Fruit fly (Drosophila melanogaster): ENCODE results near the gene Atg2.

Atg2 gene

DNA sequence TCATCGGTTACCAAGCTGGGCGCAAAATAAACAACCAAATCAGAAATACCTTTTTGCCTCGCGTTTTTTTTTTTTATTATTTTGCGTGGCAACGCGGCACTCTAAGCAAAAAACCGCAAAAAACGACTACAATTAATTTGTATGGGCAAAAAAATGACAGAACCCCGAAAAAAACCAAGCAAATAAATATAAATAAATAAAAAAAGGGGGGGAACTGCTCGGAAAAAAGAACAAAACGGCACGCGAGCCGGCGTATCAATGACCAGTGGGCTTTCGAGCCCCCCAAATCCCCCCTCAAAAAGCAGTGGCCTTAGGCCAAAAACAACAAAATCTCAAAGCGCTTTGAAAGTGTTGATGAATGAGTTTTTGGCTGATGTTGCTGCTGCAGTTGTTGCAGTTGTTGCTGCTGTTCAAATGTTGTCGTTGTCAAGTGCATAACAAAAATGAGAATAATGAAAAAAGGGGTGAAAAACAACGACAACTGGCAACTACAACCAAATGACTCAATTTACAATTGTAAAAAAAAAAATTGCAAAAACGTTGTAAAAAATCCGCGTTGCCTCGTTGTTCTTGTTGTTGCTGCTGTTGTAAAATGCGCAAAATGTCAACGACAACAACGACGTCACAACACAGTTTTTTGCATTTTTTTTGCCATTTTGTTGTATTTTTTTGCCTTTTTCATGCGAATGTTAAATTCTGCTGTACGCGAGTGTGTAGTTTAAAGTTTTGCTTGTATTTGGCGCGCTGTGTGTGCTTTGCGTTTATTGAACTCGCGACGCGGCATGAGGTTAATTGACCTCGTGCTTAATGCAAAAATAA, 31.2 kb downstream of the Atg2 start:
- TF ChIP-seq CG17806 (tag; optimal IDR thresholded peaks at IDR 0.05): no peak
- TF ChIP-seq CG15710 (tag; optimal IDR thresholded peaks at IDR 0.05): peak; percentile 53
- TF ChIP-seq CG32121 (GFP tag; IDR thresholded peaks at IDR 0.05): peak; percentile 55
- no peak for TF ChIP-seq Pif1B (GFP tag; optimal IDR thresholded peaks at IDR 0.05)
- TF ChIP-seq CG4496 (GFP tag; IDR thresholded peaks at IDR 0.05): peak; percentile 72
- peak; percentile 82 for TF ChIP-seq gl (tag; optimal IDR thresholded peaks at IDR 0.05)
- peak; percentile 90 for TF ChIP-seq CG12605 (GFP tag; IDR thresholded peaks at IDR 0.05)
- peak; percentile 28 for TF ChIP-seq Ets98B (GFP tag; IDR thresholded peaks at IDR 0.05)
- TF ChIP-seq D1 (tag; optimal IDR thresholded peaks at IDR 0.05): peak; percentile 6
- TF ChIP-seq CG8159 (tag; optimal IDR thresholded peaks at IDR 0.05): peak; percentile 27
- TF ChIP-seq CG10348 (GFP tag; IDR thresholded peaks at IDR 0.05): no peak
- no peak for TF ChIP-seq CG8301 (tag; optimal IDR thresholded peaks at IDR 0.05)
- no peak; the same call in 1 of the 2 replicates for TF ChIP-seq rn (GFP tag; IDR thresholded peaks at IDR 0.05)
- no peak for TF ChIP-seq Snoo (tag; optimal IDR thresholded peaks at IDR 0.05)
- peak; percentile 55; the same call in 1 of the 3 replicates for TF ChIP-seq fd96Ca (GFP tag; IDR thresholded peaks at IDR 0.05)
- peak; percentile 69 for TF ChIP-seq CG13204 (GFP tag; optimal IDR thresholded peaks at IDR 0.05)
- peak; percentile 8 for TF ChIP-seq CG9948 (tag; optimal IDR thresholded peaks at IDR 0.05)
- peak; percentile 99 for TF ChIP-seq EcR (GFP tag; optimal IDR thresholded peaks at IDR 0.05)
- TF ChIP-seq CG14655 (GFP tag; optimal IDR thresholded peaks at IDR 0.05): peak; percentile 24
- TF ChIP-seq CG34367 (tag; optimal IDR thresholded peaks at IDR 0.05): peak; percentile 61
- TF ChIP-seq Pif1A (GFP tag; optimal IDR thresholded peaks at IDR 0.05): peak; percentile 22

DNA sequence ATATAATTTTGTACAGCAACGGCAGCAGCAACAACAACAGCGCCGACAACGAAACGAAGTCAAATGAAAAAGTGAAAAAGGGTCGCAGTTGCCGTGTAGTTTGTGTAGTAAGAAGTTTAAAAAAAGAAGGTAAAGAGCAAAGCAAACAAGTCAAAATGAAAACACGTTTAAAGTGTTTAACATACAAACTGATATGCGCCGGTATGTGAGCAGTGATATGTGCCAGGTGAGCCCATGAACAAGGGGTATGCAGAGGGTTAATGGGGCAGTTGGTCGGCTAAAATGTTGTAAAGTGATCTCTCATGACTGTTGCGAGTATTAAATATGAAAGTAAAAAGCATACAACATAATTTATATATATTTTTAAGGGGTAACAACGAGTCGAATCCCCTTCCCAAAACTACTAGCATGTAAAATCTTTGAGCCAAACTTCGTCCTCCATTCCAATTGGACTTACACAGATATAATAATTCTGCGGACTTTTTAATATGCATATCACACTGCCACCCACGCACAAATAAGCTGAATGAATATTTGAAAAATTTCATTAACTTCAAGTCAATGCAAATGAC, 31.9 kb downstream of the Atg2 start:
- TF ChIP-seq CG13204 (GFP tag; optimal IDR thresholded peaks at IDR 0.05) (no peak), gl (tag; optimal IDR thresholded peaks at IDR 0.05) (no peak), CG14655 (GFP tag; optimal IDR thresholded peaks at IDR 0.05) (peak; percentile 33), Pif1A (GFP tag; optimal IDR thresholded peaks at IDR 0.05) (peak; percentile 28), CG9948 (tag; optimal IDR thresholded peaks at IDR 0.05) (peak; percentile 26), fd96Ca (GFP tag; IDR thresholded peaks at IDR 0.05) (no peak; the same call in 1 of the 3 replicates), CG32121 (GFP tag; IDR thresholded peaks at IDR 0.05) (peak; percentile 87), CG34367 (tag; optimal IDR thresholded peaks at IDR 0.05) (no peak), Snoo (tag; optimal IDR thresholded peaks at IDR 0.05) (peak; percentile 62), Ets98B (GFP tag; IDR thresholded peaks at IDR 0.05) (peak; percentile 84), CG4496 (GFP tag; IDR thresholded peaks at IDR 0.05) (peak; percentile 93), rn (GFP tag; IDR thresholded peaks at IDR 0.05) (peak; percentile 78), CG15710 (tag; optimal IDR thresholded peaks at IDR 0.05) (no peak), CG10348 (GFP tag; IDR thresholded peaks at IDR 0.05) (no peak), CG12605 (GFP tag; IDR thresholded peaks at IDR 0.05) (peak; percentile 65), Pif1B (GFP tag; optimal IDR thresholded peaks at IDR 0.05) (peak; percentile 28), EcR (GFP tag; optimal IDR thresholded peaks at IDR 0.05) (no peak), D1 (tag; optimal IDR thresholded peaks at IDR 0.05) (no peak), CG8159 (tag; optimal IDR thresholded peaks at IDR 0.05) (peak; percentile 35), CG17806 (tag; optimal IDR thresholded peaks at IDR 0.05) (peak; percentile 54), CG8301 (tag; optimal IDR thresholded peaks at IDR 0.05) (peak; percentile 23)

- TF ChIP-seq rn (GFP tag; IDR thresholded peaks at IDR 0.05) (no peak), fd96Ca (GFP tag; IDR thresholded peaks at IDR 0.05) (no peak), CG8159 (tag; optimal IDR thresholded peaks at IDR 0.05) (no peak), CG17806 (tag; optimal IDR thresholded peaks at IDR 0.05) (no peak), CG14655 (GFP tag; optimal IDR thresholded peaks at IDR 0.05) (no peak), gl (tag; optimal IDR thresholded peaks at IDR 0.05) (no peak), CG10348 (GFP tag; IDR thresholded peaks at IDR 0.05) (no peak), Ets98B (GFP tag; IDR thresholded peaks at IDR 0.05) (no peak), CG13204 (GFP tag; optimal IDR thresholded peaks at IDR 0.05) (no peak)
Observed at dm6 chr3L:2807376-2807775, 33.2 kb downstream of the Atg2 start.

- TF ChIP-seq CG15710 (tag; optimal IDR thresholded peaks at IDR 0.05) (peak; percentile 83), CG14655 (GFP tag; optimal IDR thresholded peaks at IDR 0.05) (peak; percentile 31), Ets98B (GFP tag; IDR thresholded peaks at IDR 0.05) (no peak), EcR (GFP tag; optimal IDR thresholded peaks at IDR 0.05) (peak; percentile 98), CG12605 (GFP tag; IDR thresholded peaks at IDR 0.05) (peak; percentile 79), Pif1B (GFP tag; optimal IDR thresholded peaks at IDR 0.05) (no peak), CG9948 (tag; optimal IDR thresholded peaks at IDR 0.05) (peak; percentile 57), CG10348 (GFP tag; IDR thresholded peaks at IDR 0.05) (no peak), Pif1A (GFP tag; optimal IDR thresholded peaks at IDR 0.05) (peak; percentile 46), CG8159 (tag; optimal IDR thresholded peaks at IDR 0.05) (peak; percentile 65), Snoo (tag; optimal IDR thresholded peaks at IDR 0.05) (peak; percentile 60), CG32121 (GFP tag; IDR thresholded peaks at IDR 0.05) (no peak), CG8301 (tag; optimal IDR thresholded peaks at IDR 0.05) (peak; percentile 7), CG13204 (GFP tag; optimal IDR thresholded peaks at IDR 0.05) (peak; percentile 91), gl (tag; optimal IDR thresholded peaks at IDR 0.05) (peak; percentile 82), CG34367 (tag; optimal IDR thresholded peaks at IDR 0.05) (peak; percentile 84), rn (GFP tag; IDR thresholded peaks at IDR 0.05) (no peak), fd96Ca (GFP tag; IDR thresholded peaks at IDR 0.05) (no peak), CG17806 (tag; optimal IDR thresholded peaks at IDR 0.05) (peak; percentile 62), D1 (tag; optimal IDR thresholded peaks at IDR 0.05) (no peak), CG4496 (GFP tag; IDR thresholded peaks at IDR 0.05) (peak; percentile 79; the same call in 2 of the 3 replicates)
Observed at dm6 chr3L:2808278-2808892, 34.2 kb downstream of the Atg2 start.

Data from whole organism, pupa.